Worm (Caenorhabditis elegans): Measurements from ENCODE around the gene col-127.
"Not testable (repeated sequence)": the region's sequence is repeated elsewhere in the genome, so short reads cannot be mapped to it uniquely, and the experiment has no call there.

DNA sequence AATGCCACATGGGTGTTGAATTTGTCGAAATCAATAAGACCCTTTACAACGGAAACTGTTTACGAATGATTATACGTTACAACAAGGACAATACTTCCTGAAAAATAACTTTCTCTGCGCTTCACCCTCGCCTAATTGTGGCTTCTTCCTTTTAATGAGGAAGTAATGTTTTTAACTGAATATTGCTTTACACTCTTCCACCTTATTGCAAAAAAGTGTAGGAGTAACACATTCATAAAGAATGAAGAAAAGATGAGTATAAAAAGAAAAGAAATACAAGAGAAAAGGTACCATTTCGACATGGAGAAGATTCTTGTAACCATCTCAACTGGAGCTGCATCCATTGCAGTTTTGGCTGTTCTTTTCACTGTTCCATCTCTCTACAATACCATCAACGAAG lies 2.9 kb downstream of the col-127 start, which contains the start of gene col-126:
- TF ChIP-seq hlh-6 (tag; optimal IDR thresholded peaks at IDR 0.05); pha-4 (tag; optimal IDR thresholded peaks at IDR 0.05); fax-1 (tag; optimal IDR thresholded peaks at IDR 0.05); tbx-2 (tag; optimal IDR thresholded peaks at IDR 0.05); ceh-30 (tag; optimal IDR thresholded peaks at IDR 0.05); ceh-22 (tag; optimal IDR thresholded peaks at IDR 0.05); unc-55 (GFP tag; optimal IDR thresholded peaks at IDR 0.05); lin-11 (tag; optimal IDR thresholded peaks at IDR 0.05); T23F11.4 (GFP tag; optimal IDR thresholded peaks at IDR 0.05); ceh-31 (tag; optimal IDR thresholded peaks at IDR 0.05); C38D4.7 (GFP tag; optimal IDR thresholded peaks at IDR 0.05); dmd-4 (tag; optimal IDR thresholded peaks at IDR 0.05; ENCODE audit: borderline replicate concordance); ttx-3 (tag; optimal IDR thresholded peaks at IDR 0.05); ama-1 (optimal IDR thresholded peaks at IDR 0.05): not testable (repeated sequence)
